Fruit fly (Drosophila melanogaster): Measurements from ENCODE around the gene VhaAC45RP.

DNA sequence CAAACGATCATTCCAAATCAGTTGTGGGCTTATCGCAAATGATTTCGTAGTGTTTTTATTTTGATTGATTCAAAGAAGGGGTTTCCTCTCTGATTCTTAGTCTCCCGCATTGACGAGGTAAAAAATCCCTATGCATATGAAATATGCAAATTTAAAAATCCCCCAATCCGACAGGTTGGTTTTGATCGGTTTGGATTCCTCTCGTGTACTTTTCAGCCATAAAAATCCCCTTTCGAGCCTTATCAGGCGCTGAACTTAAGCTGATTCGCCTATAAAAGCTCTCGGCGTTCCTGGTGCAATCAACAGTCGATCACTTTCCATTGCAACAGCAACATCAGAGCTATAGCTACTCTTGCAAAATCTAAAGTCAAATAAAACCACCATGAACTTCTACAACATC is 45.6 kb upstream of the VhaAC45RP start, which contains the start of gene CecA2:
- TF ChIP-seq EcR (GFP tag; optimal IDR thresholded peaks at IDR 0.05) = no peak
- TF ChIP-seq usp (GFP tag; optimal IDR thresholded peaks at IDR 0.05) = no peak
- TF ChIP-seq Dll (optimal IDR thresholded peaks at IDR 0.05) = no peak
- no peak for TF ChIP-seq psq (optimal IDR thresholded peaks at IDR 0.05)
